Worm (Caenorhabditis elegans) whole organism, L4/young adult: ENCODE measurements around the gene F46G10.2.

Source experiments
- W03F9.2 ChIP-seq: fragments of 150-350 bp; optimal IDR thresholded peaks from 2 replicates; lab custom pipeline; 2014; ENCODE audit warnings: missing biosample characterization, missing genetic modification characterization
- dao-5 ChIP-seq: sonication (generic microtip); optimal IDR thresholded peaks from 2 replicates; lab custom pipeline; 2016; ENCODE audit warnings: missing genotype, missing genetic modification characterization, moderate library complexity, missing compliant biosample characterization
- him-1 ChIP-seq: sonication (generic microtip); optimal IDR thresholded peaks from 2 replicates; lab custom pipeline; 2016; ENCODE audit warnings: missing genotype, missing genetic modification reagents, missing genetic modification characterization, missing compliant biosample characterization

DNA sequence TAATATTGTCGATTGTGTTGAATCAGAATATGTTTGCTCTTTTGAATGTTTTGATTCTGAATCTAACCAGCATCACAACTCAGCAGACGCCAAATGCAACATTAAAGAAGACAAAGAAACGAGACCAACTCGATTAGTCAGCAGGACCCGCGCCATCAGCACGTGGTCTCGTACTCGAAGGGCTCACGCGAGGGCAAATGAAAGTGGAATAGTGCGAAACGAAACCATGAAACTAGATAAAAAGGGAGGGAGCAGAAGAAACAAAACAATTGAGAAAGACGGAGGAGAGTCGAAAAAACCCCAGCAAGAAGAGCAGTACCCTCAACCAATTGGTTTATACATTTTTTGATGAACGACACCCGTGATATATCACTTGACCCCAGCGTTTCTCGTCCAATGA, 14.2 kb downstream of the F46G10.2 start:
- TF ChIP-seq W03F9.2 (tag; lab: Kevin White, UChicago), result no peak
- TF ChIP-seq him-1 (tag; lab: Kevin White, UChicago), result no peak
- TF ChIP-seq dao-5 (tag; lab: Kevin White, UChicago), result no peak
